Fruit fly (Drosophila melanogaster): ENCODE data around the gene CG7988.

Gene CG7988

DNA sequence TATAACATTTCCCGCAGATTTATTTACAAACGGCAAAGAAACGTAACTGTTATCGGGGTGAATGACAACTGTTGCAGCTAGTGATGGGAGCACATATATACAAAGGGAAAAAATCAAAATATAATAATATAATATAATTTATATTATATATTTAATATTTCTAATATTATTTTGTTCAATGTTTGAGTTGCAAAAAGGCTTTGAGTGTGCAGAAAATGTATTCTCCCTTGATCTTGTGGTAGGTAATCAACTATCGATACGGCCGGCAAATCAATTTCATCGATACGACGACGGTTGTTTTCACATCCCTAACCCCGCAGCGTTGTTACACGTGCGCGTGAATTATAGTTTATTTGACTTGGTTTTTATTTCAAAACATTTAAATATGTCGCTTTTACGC, 3.1 kb downstream of the CG7988 start, which contains the start of the genes mTerf5 and Non3 (continued):
- TF ChIP-seq CG11723 (GFP tag; optimal IDR thresholded peaks at IDR 0.05) (peak; percentile 21), CG15514 (GFP tag; optimal IDR thresholded peaks at IDR 0.05) (peak; percentile 62), Tbp (GFP tag; optimal IDR thresholded peaks at IDR 0.05) (no peak), CG7556 (GFP tag; optimal IDR thresholded peaks at IDR 0.05) (peak; percentile 20), gem (tag; optimal IDR thresholded peaks at IDR 0.05) (peak; percentile 80), Mad (GFP tag; optimal IDR thresholded peaks at IDR 0.05) (no peak), CG3281 (GFP tag; optimal IDR thresholded peaks at IDR 0.05) (peak; percentile 59), amos (GFP tag; IDR thresholded peaks at IDR 0.05; ENCODE audit: partially characterized antibody) (peak; percentile 84), CG43689 (GFP tag; IDR thresholded peaks at IDR 0.05) (0 out of 2 replicates have a peak, but pooled peaks have one; percentile 12), CG34422 (GFP tag; IDR thresholded peaks at IDR 0.05) (peak; percentile 77), sc (optimal IDR thresholded peaks at IDR 0.05) (no peak), sc (GFP tag; optimal IDR thresholded peaks at IDR 0.05) (peak; percentile 34), gsb-n (tag; optimal IDR thresholded peaks at IDR 0.05) (peak; percentile 58), CG10654 (GFP tag; optimal IDR thresholded peaks at IDR 0.05) (peak; percentile 56), HLH54F (GFP tag; optimal IDR thresholded peaks at IDR 0.05) (peak; percentile 33), ATbp (GFP tag; optimal IDR thresholded peaks at IDR 0.05) (peak; percentile 28), Dbx (GFP tag; IDR thresholded peaks at IDR 0.05) (peak; percentile 59; the same call in 2 of the 3 replicates), pum (GFP tag; optimal IDR thresholded peaks at IDR 0.05) (peak; percentile 10), Doc3 (GFP tag; IDR thresholded peaks at IDR 0.05; ENCODE audit: partially characterized antibody) (peak; percentile 89), sima (GFP tag; optimal IDR thresholded peaks at IDR 0.05) (no peak), chif (GFP tag; optimal IDR thresholded peaks at IDR 0.05) (no peak), hb (GFP tag; IDR thresholded peaks at IDR 0.05; ENCODE audit: partially characterized antibody) (peak; percentile 83), danr (GFP tag; IDR thresholded peaks at IDR 0.05) (no peak), CG11504 (tag; optimal IDR thresholded peaks at IDR 0.05) (peak; percentile 69), CG18476 (GFP tag; optimal IDR thresholded peaks at IDR 0.05) (peak; percentile 10), sug (tag; optimal IDR thresholded peaks at IDR 0.05) (peak; percentile 62), stwl (tag; optimal IDR thresholded peaks at IDR 0.05) (peak; percentile 67), sens (GFP tag) (peak; percentile 83), CG2116 (GFP tag; optimal IDR thresholded peaks at IDR 0.05) (peak; percentile 88), ERR (GFP tag; optimal IDR thresholded peaks at IDR 0.05) (no peak), Usf (GFP tag; optimal IDR thresholded peaks at IDR 0.05) (no peak), CG9797 (GFP tag; optimal IDR thresholded peaks at IDR 0.05) (peak; percentile 15), CG14860 (GFP tag; IDR thresholded peaks at IDR 0.05; ENCODE audit: partially characterized antibody) (peak; percentile 81), CG2712 (tag; optimal IDR thresholded peaks at IDR 0.05) (peak; percentile 80), run (tag; optimal IDR thresholded peaks at IDR 0.05) (no peak), Atf3 (GFP tag; optimal IDR thresholded peaks at IDR 0.05) (no peak), tap (tag; optimal IDR thresholded peaks at IDR 0.05) (peak; percentile 27), CG9817 (tag; optimal IDR thresholded peaks at IDR 0.05) (peak; percentile 68), CG17328 (GFP tag; IDR thresholded peaks at IDR 0.05) (peak; percentile 51), CG30403 (GFP tag; optimal IDR thresholded peaks at IDR 0.05) (peak; percentile 61), mam (GFP tag; optimal IDR thresholded peaks at IDR 0.05) (peak; percentile 45), Eip74EF (GFP tag; optimal IDR thresholded peaks at IDR 0.05) (no peak), Chrac-16 (GFP tag; optimal IDR thresholded peaks at IDR 0.05) (peak; percentile 46), Pdp1 (GFP tag; optimal IDR thresholded peaks at IDR 0.05) (peak in 1 of 2 experiments; percentile 30), H2.0 (GFP tag; IDR thresholded peaks at IDR 0.05) (no peak), bbx (GFP tag; IDR thresholded peaks at IDR 0.05; ENCODE audit: partially characterized antibody) (peak; percentile 72; the same call in 1 of the 2 replicates), fu2 (GFP tag; optimal IDR thresholded peaks at IDR 0.05) (no peak), vvl (GFP tag; IDR thresholded peaks at IDR 0.05) (peak; percentile 66), dimm (GFP tag; IDR thresholded peaks at IDR 0.05) (no peak), Ets65A (GFP tag) (peak; percentile 83), Atf-2 (GFP tag; optimal IDR thresholded peaks at IDR 0.05) (no peak)

All from whole organism, embryonic.